Worm (Caenorhabditis elegans) whole organism, L4/young adult: ENCODE data around the gene spp-21.

Experiments
- W03F9.2 ChIP-seq: fragments of 150-350 bp; optimal IDR thresholded peaks from 2 replicates; lab custom pipeline; 2014; ENCODE audit warnings: missing biosample characterization, missing genetic modification characterization
- dao-5 ChIP-seq: sonication (generic microtip); optimal IDR thresholded peaks from 2 replicates; lab custom pipeline; 2016; ENCODE audit warnings: missing genotype, missing genetic modification characterization, moderate library complexity, missing compliant biosample characterization
- him-1 ChIP-seq: sonication (generic microtip); optimal IDR thresholded peaks from 2 replicates; lab custom pipeline; 2016; ENCODE audit warnings: missing genotype, missing genetic modification reagents, missing genetic modification characterization, missing compliant biosample characterization

DNA sequence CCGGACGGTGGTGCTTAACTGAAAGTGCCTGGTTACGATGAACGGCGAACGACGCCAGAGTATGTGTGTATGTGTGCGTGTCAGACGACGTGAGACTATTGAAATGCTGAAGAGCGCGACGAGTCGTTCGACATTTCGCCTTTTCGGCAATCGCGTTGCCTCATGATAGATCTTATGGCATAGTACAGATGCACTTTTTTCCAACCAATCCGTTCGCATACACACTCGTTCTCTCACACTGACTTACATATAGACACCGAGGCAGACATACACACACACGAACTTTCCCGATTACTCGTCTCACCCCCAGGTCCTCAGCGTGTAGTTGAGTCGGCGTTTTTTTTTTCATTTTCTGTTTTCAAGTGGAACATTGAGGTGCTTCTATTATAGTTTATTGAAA, 11.2 kb upstream of the spp-21 start:
- TF ChIP-seq dao-5 (tag; lab: Kevin White, UChicago) (no peak), him-1 (no peak), W03F9.2 (tag; lab: Kevin White, UChicago) (no peak)
